Worm (Caenorhabditis elegans) whole organism, dauer: Measurements from ENCODE around the gene K05F1.13.
"Not testable (repeated sequence)": the region's sequence is repeated elsewhere in the genome, so short reads cannot be mapped to it uniquely, and the experiment has no call there.

Source experiments
- unc-62 ChIP-seq: sonication (generic microtip); optimal IDR thresholded peaks from 2 replicates; lab custom pipeline; 2017; ENCODE audit warnings: missing biosample characterization, missing genetic modification reagents, missing genetic modification characterization

K05F1.13 gene

DNA sequence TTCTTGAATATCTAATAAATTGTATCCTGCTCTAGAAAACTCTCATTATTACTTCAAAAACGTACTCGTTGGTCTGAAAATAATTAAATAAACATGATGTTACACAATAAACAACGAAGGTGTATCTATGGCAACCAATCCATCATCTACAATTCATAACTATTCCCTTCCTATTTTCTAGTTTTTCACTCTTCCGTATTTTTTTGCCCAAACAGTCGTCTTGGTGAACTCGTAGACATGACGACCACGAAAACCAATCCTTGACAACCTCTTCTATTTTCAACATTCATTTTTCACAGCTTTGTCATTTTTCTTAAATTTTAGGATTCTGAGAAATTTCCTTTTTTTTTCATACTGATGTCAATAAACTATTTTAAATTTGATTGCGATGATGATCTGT, at the start of gene K05F1.13:
Gene K05F1.13, plus strand, starts transcription at position 301 of the 400 bp plus-strand sequence.
- TF ChIP-seq unc-62 = no peak

DNA sequence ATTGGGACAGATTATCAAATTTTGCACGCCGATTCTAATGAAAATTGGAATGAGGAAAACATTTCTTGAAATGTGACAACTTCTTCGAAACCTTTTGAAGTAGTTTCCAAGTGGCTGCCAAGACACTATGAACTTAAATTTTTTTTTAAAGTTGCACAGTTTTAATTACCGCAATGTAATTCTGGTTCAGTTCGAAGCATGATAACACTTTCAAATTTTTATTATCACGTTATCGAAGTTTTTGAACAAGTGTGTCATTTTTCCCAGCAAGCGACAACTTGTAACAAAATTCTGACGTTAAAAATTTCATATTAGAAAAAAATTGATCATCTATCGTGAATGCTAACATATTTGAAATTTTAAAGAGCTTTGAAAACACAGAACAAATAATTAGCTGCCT, 46.1 kb upstream of the K05F1.13 start:
- TF ChIP-seq unc-62 = no peak

DNA sequence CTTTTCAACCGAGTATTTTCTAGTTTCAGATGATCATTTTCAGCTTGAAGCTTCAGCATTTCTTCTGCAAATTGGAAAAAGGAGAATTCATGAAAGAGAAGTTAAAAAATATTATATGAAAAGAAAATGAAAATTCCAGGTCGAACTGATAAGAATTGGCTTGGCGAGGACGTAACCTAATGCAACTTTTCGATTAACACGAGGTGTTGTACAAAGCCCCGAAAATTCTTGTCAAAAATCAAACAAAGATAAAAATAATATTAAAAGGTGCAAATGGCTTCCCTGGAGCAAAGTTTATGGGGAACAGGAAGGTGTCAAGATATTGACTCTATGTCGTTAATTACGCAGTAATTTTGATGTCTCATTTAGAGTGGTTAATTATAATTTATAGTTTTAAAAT, 44.6 kb upstream of the K05F1.13 start:
- TF ChIP-seq unc-62 = no peak

DNA sequence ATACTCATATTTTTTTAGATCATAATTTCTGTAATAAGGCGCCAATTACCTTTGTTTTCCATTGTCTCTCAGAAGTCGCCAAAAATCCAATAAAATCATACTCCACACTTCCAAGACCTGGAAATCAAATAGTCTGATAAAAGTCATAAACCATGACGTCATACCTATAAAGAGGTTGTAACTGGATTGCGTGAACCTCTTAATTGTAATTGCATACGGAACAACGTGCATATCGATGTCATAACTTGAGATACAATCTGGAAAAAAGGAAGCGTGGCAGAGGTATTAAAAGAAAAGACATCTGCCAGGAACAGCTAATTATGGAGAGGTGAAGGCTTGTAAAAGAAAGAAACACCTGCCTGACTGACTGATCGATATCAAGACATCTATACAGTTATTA, 43.8 kb upstream of the K05F1.13 start, which contains the start of gene F10C1.9:
Gene F10C1.9, minus strand, starts transcription at position 197 of the 400 bp plus-strand sequence.
- TF ChIP-seq unc-62 = no peak

DNA sequence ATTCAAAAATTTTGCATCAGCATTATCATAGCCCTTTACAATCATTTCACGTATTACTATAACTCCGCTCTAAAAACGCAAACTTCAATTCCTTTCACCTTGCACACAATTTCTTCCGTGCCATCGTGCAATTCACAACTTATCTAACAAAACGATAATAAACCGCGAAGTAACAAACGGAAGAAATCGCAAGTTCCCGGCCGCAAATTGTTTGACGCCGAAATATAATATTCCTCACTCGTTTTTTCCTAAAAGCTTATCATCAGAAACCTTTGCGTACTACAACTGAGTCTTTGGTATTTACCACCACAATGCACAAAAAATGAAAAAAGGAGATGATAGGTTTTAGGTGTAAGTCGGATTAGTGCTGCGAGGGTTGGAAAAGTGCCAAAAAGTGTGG, 41.6 kb upstream of the K05F1.13 start:
- no peak for TF ChIP-seq unc-62

DNA sequence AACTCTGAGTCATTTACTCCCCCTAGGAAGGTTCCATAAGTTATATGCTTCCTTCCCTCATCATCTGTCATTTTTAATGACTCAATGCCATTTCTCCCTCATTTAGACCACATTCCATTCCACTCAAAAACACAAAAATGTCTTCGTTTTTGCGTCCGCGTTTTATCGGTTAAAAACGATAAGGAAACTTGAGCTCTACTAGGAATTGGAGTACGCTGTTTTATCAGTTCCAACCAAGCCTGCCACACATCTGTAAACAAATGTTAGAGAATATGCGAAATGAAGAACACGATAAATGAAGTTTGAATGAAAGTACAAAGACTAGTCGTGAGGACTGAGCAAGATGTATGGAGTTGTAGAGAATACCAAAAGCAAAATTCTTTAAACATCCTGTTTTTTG, 40.5 kb upstream of the K05F1.13 start:
- no peak for TF ChIP-seq unc-62

DNA sequence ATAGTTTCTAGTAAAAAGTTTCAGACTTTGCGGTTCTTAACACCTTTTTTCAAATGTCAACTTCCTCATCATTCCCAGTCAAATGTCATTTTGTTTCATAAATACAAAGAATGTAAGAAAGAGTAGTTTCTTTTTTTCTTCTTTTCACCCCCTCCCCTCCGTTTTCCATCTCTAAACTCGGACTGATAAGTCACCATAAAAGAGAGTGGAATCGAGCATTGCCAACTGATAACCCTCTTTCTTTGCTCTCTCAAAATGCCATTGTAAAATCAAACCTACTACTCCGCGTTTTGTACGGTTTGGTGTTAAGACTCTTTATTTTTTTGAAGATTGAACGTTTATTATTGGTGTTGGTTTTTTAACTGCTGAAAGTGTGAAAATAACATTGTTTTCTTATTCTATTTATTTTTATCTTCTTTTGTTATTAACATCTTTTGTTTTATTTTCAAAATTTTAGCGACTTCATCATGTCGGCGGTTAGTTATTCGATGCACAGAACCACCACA, 39.1 kb upstream of the K05F1.13 start, which contains the start of gene ifb-2:
Gene ifb-2, plus strand, starts transcription at position 456 of the 506 bp plus-strand sequence.
- no peak for TF ChIP-seq unc-62

DNA sequence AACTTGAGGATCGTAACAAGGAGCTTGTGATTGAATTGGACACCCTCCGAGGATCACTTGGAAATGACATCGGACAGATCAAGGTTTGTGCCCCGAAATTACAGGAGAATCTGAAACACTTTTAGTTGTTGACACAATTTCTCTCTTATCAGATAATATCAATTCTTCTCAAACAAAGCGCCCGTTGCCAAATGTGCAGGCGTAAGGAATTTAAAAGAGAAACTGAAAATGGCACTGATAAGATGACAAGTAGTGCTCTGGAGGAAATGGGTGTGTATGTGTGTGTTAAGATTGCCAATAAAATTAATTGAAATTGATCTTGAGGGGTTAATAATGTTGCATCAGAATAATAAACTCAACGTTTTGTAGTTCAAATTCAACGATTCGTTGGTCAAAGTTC, 37.6 kb upstream of the K05F1.13 start:
- TF ChIP-seq unc-62 = no peak

DNA sequence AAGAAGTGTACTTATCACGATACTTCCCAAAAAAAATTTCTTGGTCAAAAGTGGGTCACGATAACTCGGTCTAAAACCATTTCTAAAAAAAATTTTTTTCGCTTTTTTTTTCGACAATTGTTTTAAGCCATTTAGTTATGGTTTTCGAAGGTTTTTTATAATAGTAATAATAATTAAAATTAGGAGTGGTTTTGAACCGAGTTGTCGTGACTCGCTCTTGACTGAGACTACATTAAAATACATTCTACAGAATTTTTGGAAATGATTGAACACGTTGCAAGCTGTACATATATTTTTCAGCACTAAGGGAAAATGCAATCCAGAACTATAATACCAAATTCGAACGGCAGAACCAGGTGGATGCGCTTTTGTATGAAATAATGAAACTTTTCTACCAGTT, 34.7 kb upstream of the K05F1.13 start, which contains the start of gene F10C1.8:
Gene F10C1.8, plus strand, starts transcription at position 301 of the 400 bp plus-strand sequence.
- no peak for TF ChIP-seq unc-62

DNA sequence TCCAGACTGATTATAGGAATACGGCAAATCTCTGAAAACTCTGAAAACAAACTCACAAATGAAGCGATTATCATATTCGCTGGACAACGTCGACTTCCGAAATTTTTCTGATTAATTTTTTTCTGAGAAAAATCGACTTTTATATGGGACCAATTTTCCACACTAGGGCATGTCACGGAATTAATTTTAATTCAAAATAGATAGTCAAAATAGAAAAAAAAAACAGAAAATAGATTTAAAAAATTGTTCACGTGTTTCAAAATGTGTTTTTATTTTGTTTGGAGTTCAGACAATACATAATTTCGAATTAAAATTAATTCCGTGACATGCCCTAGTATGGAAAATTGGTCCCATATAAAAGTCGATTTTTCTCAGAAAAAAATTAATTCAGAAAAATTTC, 31.3 kb upstream of the K05F1.13 start, which contains the start of the genes F10C1.3 and F10C1.23:
Gene F10C1.3, minus strand, starts transcription at position 101 of the 400 bp plus-strand sequence.
Gene F10C1.23, plus strand, starts transcription at position 385 of the 400 bp plus-strand sequence.
- TF ChIP-seq unc-62 = not testable (repeated sequence)

DNA sequence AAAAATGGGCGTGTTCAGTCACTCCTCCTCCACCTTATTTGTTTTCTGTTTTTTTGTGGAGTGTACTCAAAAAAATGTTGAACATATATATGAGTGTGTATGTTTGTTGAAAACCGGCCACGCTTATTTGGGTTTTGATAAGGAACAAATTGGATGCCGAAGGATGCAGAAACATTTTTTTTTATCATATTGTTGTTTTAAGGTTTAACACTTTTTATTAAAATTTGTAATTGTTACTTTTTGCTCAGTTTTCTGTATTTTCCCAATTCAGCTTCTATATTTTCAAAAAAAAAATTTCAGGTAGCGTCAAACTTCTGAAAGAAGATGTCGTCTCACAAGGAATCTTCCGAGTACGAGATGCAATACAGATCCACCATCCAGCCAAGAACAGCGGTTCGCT, 23.6 kb upstream of the K05F1.13 start, which contains the start of gene ifb-1:
Gene ifb-1, plus strand, starts transcription at position 301 of the 400 bp plus-strand sequence.
- no peak for TF ChIP-seq unc-62

DNA sequence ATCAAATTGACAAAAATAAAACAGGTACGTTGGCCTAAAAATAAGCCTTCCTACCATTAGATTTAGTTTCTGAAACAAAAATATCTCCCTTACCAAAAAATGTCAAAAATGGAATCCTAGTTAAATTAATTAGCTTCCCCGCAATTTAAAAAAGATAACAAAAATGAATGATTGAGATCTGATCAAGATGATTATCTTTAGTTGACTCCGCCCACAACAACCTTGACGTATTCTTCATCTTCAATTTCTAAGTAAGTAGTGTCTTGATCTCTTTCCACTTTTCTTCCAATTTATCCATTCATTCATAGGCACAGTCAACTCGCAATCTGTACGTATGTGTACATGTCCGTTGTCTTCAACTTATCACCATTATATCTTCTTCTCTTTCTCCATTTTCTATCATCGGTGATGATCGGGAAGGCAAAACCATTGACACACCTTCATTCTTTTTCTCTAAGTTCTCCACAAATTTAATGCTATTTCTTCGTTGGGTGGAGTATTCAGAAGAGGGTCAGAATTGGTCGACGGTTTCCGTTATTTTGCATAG, 20.6 kb upstream of the K05F1.13 start:
- TF ChIP-seq unc-62 = no peak

DNA sequence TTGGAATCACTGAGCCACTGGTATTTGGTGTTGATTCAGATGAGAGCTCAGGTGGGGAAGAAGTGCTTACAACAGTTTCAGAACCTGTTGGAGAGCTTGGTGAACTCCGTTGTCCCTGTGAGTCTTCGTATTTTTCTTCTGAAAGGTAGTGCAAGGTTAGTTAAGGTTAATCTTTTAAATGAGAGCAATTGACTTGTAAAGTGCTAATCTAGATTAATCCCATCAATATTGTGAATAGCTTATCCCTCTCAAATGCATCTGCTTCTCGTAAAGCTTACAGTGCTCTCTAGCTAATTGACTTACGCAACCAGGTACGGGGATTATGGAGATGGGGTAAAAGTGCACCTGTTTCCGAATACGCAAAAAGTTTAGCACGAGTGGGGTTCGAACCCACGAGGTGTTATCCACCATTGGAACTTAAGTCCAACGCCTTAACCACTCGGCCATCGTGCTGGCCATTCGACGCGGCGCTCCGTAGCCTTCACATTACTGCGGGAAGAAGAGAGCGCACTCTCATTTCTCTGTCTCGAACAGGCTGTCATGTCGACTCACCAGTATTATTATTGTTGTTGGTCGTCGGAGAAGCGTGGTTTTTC, 16.3 kb upstream of the K05F1.13 start:
- TF ChIP-seq unc-62 = no peak

DNA sequence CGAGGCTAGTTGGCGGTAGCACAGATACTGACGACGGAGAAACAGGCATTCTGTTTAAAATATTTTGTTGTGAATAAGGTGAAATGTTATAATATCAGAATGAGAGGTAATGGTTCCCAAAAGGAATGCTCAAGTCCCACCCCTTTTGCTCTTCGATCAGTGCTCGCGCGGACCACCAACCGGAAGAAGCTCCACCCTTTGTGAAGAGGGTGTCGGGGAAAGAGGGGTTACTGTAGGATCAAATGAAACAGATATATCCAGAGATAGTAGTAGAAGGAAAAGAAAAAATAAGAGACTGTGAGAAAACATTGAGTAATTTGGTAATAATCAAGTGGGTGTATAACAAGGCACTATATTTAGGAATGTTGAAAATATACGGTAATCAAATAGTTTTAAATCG, 14.8 kb upstream of the K05F1.13 start, which contains the start of the genes dmd-5 and F10C1.1:
Gene dmd-5, minus strand, starts transcription at position 101 of the 400 bp plus-strand sequence.
Gene F10C1.1, plus strand, starts transcription at position 110 of the 400 bp plus-strand sequence.
- no peak for TF ChIP-seq unc-62

DNA sequence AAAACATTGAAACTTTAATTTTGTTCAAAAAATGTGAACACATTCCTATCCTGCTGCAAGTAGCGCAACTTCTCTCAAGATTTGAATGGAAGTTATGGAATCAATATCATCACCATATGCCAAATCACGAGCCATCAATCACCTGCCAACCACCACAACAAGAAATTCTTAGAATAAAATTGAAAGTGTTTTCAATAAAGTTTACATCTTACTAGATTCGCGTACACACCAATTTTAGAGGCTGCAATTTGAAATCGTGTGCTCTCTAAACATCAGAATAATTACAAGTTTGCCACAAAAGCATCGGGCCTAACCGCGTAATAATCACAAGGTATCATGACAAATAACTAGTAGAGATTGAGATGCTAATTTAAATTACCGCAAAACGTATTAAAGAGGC, 14.0 kb upstream of the K05F1.13 start:
- no peak for TF ChIP-seq unc-62

DNA sequence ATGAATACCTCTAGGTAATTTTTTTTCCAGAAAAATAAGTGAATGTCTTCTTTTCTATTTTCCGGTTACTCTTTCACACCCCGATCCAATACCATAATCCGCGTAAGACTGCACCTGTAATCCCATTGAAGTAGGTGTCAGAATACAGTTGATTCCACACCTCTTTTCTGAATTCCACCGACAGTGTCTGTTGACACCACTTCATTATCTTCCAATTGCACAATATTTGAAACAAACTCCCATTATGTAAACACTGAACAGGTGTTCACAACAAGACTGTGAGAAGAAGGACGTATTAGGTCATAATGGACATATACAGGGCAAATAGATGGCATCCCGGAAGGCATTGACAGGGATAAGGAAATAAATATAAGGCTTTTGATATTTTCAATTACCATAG, 11.5 kb upstream of the K05F1.13 start:
- no peak for TF ChIP-seq unc-62

DNA sequence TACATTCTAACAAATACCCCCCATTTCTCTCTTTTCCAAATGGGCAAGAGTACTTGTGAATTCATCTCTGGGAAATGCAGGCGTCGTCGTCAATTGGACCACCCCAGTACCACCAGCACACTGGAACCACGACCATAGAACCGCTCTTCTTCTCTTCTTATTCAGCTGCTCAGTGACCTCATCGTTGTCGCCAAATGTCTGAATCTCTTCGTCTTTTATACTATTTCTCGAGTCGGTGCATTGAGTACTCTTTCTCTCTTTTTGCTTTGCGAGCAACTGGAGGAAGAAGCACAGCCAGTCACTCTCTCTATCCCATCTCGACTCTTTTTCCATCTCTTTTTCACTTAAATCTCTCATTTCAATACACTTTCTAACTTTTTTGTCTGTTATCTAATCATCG, 9.0 kb upstream of the K05F1.13 start:
- TF ChIP-seq unc-62 = no peak
